Worm (Caenorhabditis elegans): Measurements from ENCODE around the gene Y49A3A.3.

Gene Y49A3A.3

ce11 chrV:14378052-14378451, 23.8 kb downstream of the Y49A3A.3 start:
- TF ChIP-seq spr-1 (tag; optimal IDR thresholded peaks at IDR 0.05) (no peak), unc-62 (GFP tag; optimal IDR thresholded peaks at IDR 0.05 in 1 of 2) (peak in 1 of 2 experiments; percentile 77), unc-62 (tag; optimal IDR thresholded peaks at IDR 0.05) (no peak), nhr-11 (tag; optimal IDR thresholded peaks at IDR 0.05) (no peak)

ce11 chrV:14378986-14379385, 24.8 kb downstream of the Y49A3A.3 start, which contains the start of gene npr-43:
npr-43 (minus strand) TSS chrV:14379086.
- TF ChIP-seq aha-1 (tag) (peak; percentile 68), lsy-2 (tag; optimal IDR thresholded peaks at IDR 0.05) (no peak), zip-11 (GFP tag; IDR thresholded peaks at IDR 0.05) (no peak), daf-12 (tag; optimal IDR thresholded peaks at IDR 0.05) (no peak)

- no peak for TF ChIP-seq nhr-25 (tag; optimal IDR thresholded peaks at IDR 0.05; ENCODE audit: borderline replicate concordance, insufficient read depth)
- no peak for TF ChIP-seq lsy-2 (tag; optimal IDR thresholded peaks at IDR 0.05)
- peak; percentile 37 for TF ChIP-seq aha-1 (tag)
- peak in 1 of 2 experiments; percentile 96 for TF ChIP-seq unc-62 (GFP tag; optimal IDR thresholded peaks at IDR 0.05 in 1 of 2)
- no peak for TF ChIP-seq unc-62 (tag; optimal IDR thresholded peaks at IDR 0.05)
Observed at ce11 chrV:14380242-14380641, 26.0 kb downstream of the Y49A3A.3 start.

- TF ChIP-seq mxl-3 (GFP tag; optimal IDR thresholded peaks at IDR 0.05), result no peak
- TF ChIP-seq ZK337.2 (GFP tag; IDR thresholded peaks at IDR 0.05), result no peak
- TF ChIP-seq nhr-76 (tag; optimal IDR thresholded peaks at IDR 0.05), result no peak
- no peak for TF ChIP-seq egl-27 (tag; optimal IDR thresholded peaks at IDR 0.05)
- TF ChIP-seq nhr-28 (tag; optimal IDR thresholded peaks at IDR 0.05), result no peak
- TF ChIP-seq ceh-82 (tag; optimal IDR thresholded peaks at IDR 0.05), result no peak
- TF ChIP-seq zag-1 (tag; optimal IDR thresholded peaks at IDR 0.05), result no peak
- TF ChIP-seq nhr-11 (tag; optimal IDR thresholded peaks at IDR 0.05), result no peak
- no peak for TF ChIP-seq gei-8 (GFP tag; optimal IDR thresholded peaks at IDR 0.05)
- no peak for TF ChIP-seq saeg-2 (GFP tag; IDR thresholded peaks at IDR 0.05)
- no peak for TF ChIP-seq madf-5 (GFP tag; IDR thresholded peaks at IDR 0.05)
- TF ChIP-seq madf-9 (GFP tag; conservative IDR thresholded peaks at IDR 0.05), result no peak
- TF ChIP-seq fos-1 (tag; optimal IDR thresholded peaks at IDR 0.05), result no peak
- no peak for TF ChIP-seq F37D6.2 (tag; optimal IDR thresholded peaks at IDR 0.05)
- no peak for TF ChIP-seq lim-7 (GFP tag; IDR thresholded peaks at IDR 0.05)
- no peak for TF ChIP-seq nhr-111 (GFP tag; optimal IDR thresholded peaks at IDR 0.05)
- no peak for TF ChIP-seq Y5F2A.4 (GFP tag; optimal IDR thresholded peaks at IDR 0.05)
- TF ChIP-seq unc-130 (GFP tag; optimal IDR thresholded peaks at IDR 0.05), result no peak
- TF ChIP-seq ceh-62 (tag; optimal IDR thresholded peaks at IDR 0.05), result no peak
- TF ChIP-seq mxl-2 (GFP tag; conservative IDR thresholded peaks at IDR 0.05), result no peak
Observed at ce11 chrV:14391830-14392229, 37.6 kb downstream of the Y49A3A.3 start, which contains the start of gene C15H11.10. C15H11.10 (plus strand) TSS chrV:14392130.

ce11 chrV:14393504-14393903, 39.3 kb downstream of the Y49A3A.3 start, which contains the start of gene C15H11.1:
C15H11.1 (plus strand) TSS chrV:14393804.
- TF ChIP-seq mdt-29 (GFP tag; IDR thresholded peaks at IDR 0.05), result no peak
- TF ChIP-seq nhr-111 (GFP tag; optimal IDR thresholded peaks at IDR 0.05), result no peak
- no peak for TF ChIP-seq ztf-7 (tag; optimal IDR thresholded peaks at IDR 0.05)
- no peak for TF ChIP-seq attf-4 (tag; optimal IDR thresholded peaks at IDR 0.05)
- no peak for TF ChIP-seq dve-1 (tag; optimal IDR thresholded peaks at IDR 0.05; ENCODE audit: insufficient read depth)
- no peak for TF ChIP-seq hmg-1.1 (GFP tag; IDR thresholded peaks at IDR 0.05)
- TF ChIP-seq nhr-11 (tag; optimal IDR thresholded peaks at IDR 0.05), result no peak
- no peak for TF ChIP-seq lim-7 (GFP tag; IDR thresholded peaks at IDR 0.05)
- TF ChIP-seq daf-8 (GFP tag; IDR thresholded peaks at IDR 0.05), result no peak
- no peak for TF ChIP-seq madf-5 (GFP tag; IDR thresholded peaks at IDR 0.05)
- TF ChIP-seq T20F7.1 (GFP tag; optimal IDR thresholded peaks at IDR 0.05), result no peak
- TF ChIP-seq spr-3 (GFP tag; optimal IDR thresholded peaks at IDR 0.05), result no peak
- TF ChIP-seq Y75B8A.6 (GFP tag; IDR thresholded peaks at IDR 0.05), result no peak
- no peak for TF ChIP-seq lin-15B (tag; optimal IDR thresholded peaks at IDR 0.05)
- TF ChIP-seq snpc-1.2 (GFP tag; IDR thresholded peaks at IDR 0.05), result no peak
- TF ChIP-seq lin-38 (GFP tag; IDR thresholded peaks at IDR 0.05), result no peak
- TF ChIP-seq spr-1 (tag; optimal IDR thresholded peaks at IDR 0.05), result no peak
- no peak for TF ChIP-seq nhr-42 (GFP tag; IDR thresholded peaks at IDR 0.05)
- TF ChIP-seq pqm-1 (tag; optimal IDR thresholded peaks at IDR 0.05), result no peak
- no peak for TF ChIP-seq nhr-77 (tag; optimal IDR thresholded peaks at IDR 0.05)

All from whole organism, L4 larva.